Fruit fly (Drosophila melanogaster): ENCODE measurements around the gene CG13999.

Gene CG13999

dm6 chr2L:5982334-5982987 lies 26.2 kb upstream of the CG13999 start (continued):
- peak; percentile 1 for TF ChIP-seq MESR4 (GFP tag; optimal IDR thresholded peaks at IDR 0.05)
- peak; percentile 61 for TF ChIP-seq CG12769 (tag; optimal IDR thresholded peaks at IDR 0.05)
- peak; percentile 34 for TF ChIP-seq Sry-δ (GFP tag; optimal IDR thresholded peaks at IDR 0.05)
- no peak for TF ChIP-seq GATAe (GFP tag; conservative IDR thresholded peaks at IDR 0.05)
- TF ChIP-seq CG10209 (GFP tag; optimal IDR thresholded peaks at IDR 0.05), result peak; percentile 18
- no peak for TF ChIP-seq az2 (GFP tag; optimal IDR thresholded peaks at IDR 0.05)
- peak; percentile 78 for TF ChIP-seq HmgZ (tag; optimal IDR thresholded peaks at IDR 0.05)
- TF ChIP-seq CrebB (tag; optimal IDR thresholded peaks at IDR 0.05), result peak; percentile 20
- TF ChIP-seq shn (GFP tag; optimal IDR thresholded peaks at IDR 0.05), result no peak
- peak; percentile 69 for TF ChIP-seq Dip3 (GFP tag; optimal IDR thresholded peaks at IDR 0.05)
- TF ChIP-seq croc (GFP tag; conservative IDR thresholded peaks at IDR 0.05), result no peak
- no peak for TF ChIP-seq Fer2 (tag; optimal IDR thresholded peaks at IDR 0.05)
- TF ChIP-seq Med (GFP tag), result peak; percentile 92
- no peak for TF ChIP-seq CG4730 (GFP tag; IDR thresholded peaks at IDR 0.05)
- TF ChIP-seq Atf3 (GFP tag; optimal IDR thresholded peaks at IDR 0.05), result no peak
- TF ChIP-seq HHEX (GFP tag; optimal IDR thresholded peaks at IDR 0.05), result no peak
- no peak for TF ChIP-seq slp2 (GFP tag; optimal IDR thresholded peaks at IDR 0.05)
- no peak for TF ChIP-seq z (GFP tag; IDR thresholded peaks at IDR 0.05)
- TF ChIP-seq jumu (GFP tag; optimal IDR thresholded peaks at IDR 0.05), result peak; percentile 45
- no peak for TF ChIP-seq HLH3B (GFP tag; IDR thresholded peaks at IDR 0.05)
- no peak for TF ChIP-seq inv (GFP tag; IDR thresholded peaks at IDR 0.05; ENCODE audit: partially characterized antibody)
- TF ChIP-seq p53 (GFP tag; optimal IDR thresholded peaks at IDR 0.05), result no peak
- no peak for TF ChIP-seq Xrp1 (GFP tag; IDR thresholded peaks at IDR 0.05)
- TF ChIP-seq Spps (tag; optimal IDR thresholded peaks at IDR 0.05), result no peak
- TF ChIP-seq Usf (GFP tag; optimal IDR thresholded peaks at IDR 0.05), result no peak
- no peak for TF ChIP-seq CG18476 (GFP tag; optimal IDR thresholded peaks at IDR 0.05)
- TF ChIP-seq wdn (GFP tag; IDR thresholded peaks at IDR 0.05), result no peak
- TF ChIP-seq CG7357 (GFP tag; IDR thresholded peaks at IDR 0.05), result no peak
- peak; percentile 24 for TF ChIP-seq wek (GFP tag; optimal IDR thresholded peaks at IDR 0.05)
- TF ChIP-seq CG3726 (GFP tag; IDR thresholded peaks at IDR 0.05), result no peak
- peak; percentile 11 for TF ChIP-seq Antp (GFP tag; optimal IDR thresholded peaks at IDR 0.05)
- no peak for TF ChIP-seq al (GFP tag; IDR thresholded peaks at IDR 0.05)
- TF ChIP-seq vvl (GFP tag; IDR thresholded peaks at IDR 0.05), result no peak
- TF ChIP-seq Gug (GFP tag; IDR thresholded peaks at IDR 0.05), result no peak; the same call in 3 of the 4 replicates
- peak; percentile 99 for TF ChIP-seq CG9437 (GFP tag; optimal IDR thresholded peaks at IDR 0.05)
- TF ChIP-seq CG10654 (GFP tag; optimal IDR thresholded peaks at IDR 0.05), result no peak
- no peak for TF ChIP-seq Atf6 (GFP tag; IDR thresholded peaks at IDR 0.05)
- TF ChIP-seq Doc2 (GFP tag; IDR thresholded peaks at IDR 0.05), result no peak
- no peak for TF ChIP-seq CG31224 (GFP tag; IDR thresholded peaks at IDR 0.05)
- peak; percentile 55 for TF ChIP-seq bigmax (GFP tag; optimal IDR thresholded peaks at IDR 0.05)
- no peak for TF ChIP-seq D (optimal IDR thresholded peaks at IDR 0.05)
- TF ChIP-seq D (GFP tag; optimal IDR thresholded peaks at IDR 0.05), result no peak
- TF ChIP-seq Abd-B (GFP tag; optimal IDR thresholded peaks at IDR 0.05), result no peak
- TF ChIP-seq CG15514 (GFP tag; optimal IDR thresholded peaks at IDR 0.05), result peak; percentile 14
- TF ChIP-seq CG15696 (tag; optimal IDR thresholded peaks at IDR 0.05), result no peak
- peak; percentile 26 for TF ChIP-seq Xbp1 (GFP tag; optimal IDR thresholded peaks at IDR 0.05)
- TF ChIP-seq CG17328 (GFP tag; IDR thresholded peaks at IDR 0.05), result no peak
- TF ChIP-seq CG2678 (tag; optimal IDR thresholded peaks at IDR 0.05), result peak; percentile 20
- peak; percentile 89 for TF ChIP-seq Nf-YC (tag; optimal IDR thresholded peaks at IDR 0.05)
- no peak for TF ChIP-seq CG16863 (GFP tag; optimal IDR thresholded peaks at IDR 0.05)
- TF ChIP-seq NfI (GFP tag; optimal IDR thresholded peaks at IDR 0.05), result peak; percentile 30
